Worm (Caenorhabditis elegans) whole organism, L3 larva: ENCODE data around the gene myo-5.
A peak's percentile ranks its signal among the peaks of the same experiment; 100 is the strongest.

Experiments
- R02D3.7 ChIP-seq: fragments of 150-350 bp; optimal IDR thresholded peaks from 2 replicates; lab custom pipeline; 2014; ENCODE audit warnings: missing biosample characterization, missing genetic modification characterization
- ZK546.5 ChIP-seq: sonication (generic microtip); optimal IDR thresholded peaks from 2 replicates; lab custom pipeline; 2017; ENCODE audit warnings: missing biosample characterization, missing genetic modification characterization
- aly-2 ChIP-seq: fragments of 150-350 bp; optimal IDR thresholded peaks from 2 replicates; lab custom pipeline; 2014; ENCODE audit warnings: missing biosample characterization, missing genetic modification characterization
- ama-1 ChIP-seq: fragments of 150-350 bp; optimal IDR thresholded peaks from 2 replicates; lab custom pipeline; 2018
- egl-27 ChIP-seq: sonication (generic microtip); optimal IDR thresholded peaks from 4 replicates; lab custom pipeline; 2017; ENCODE audit warnings: missing biosample characterization, missing genetic modification reagents, missing genetic modification characterization
- egl-5 ChIP-seq: fragments of 150-350 bp; optimal IDR thresholded peaks from 2 replicates; lab custom pipeline; 2017; ENCODE audit warnings: missing biosample characterization, missing genetic modification reagents, missing genetic modification characterization, inconsistent platforms
- elt-1 ChIP-seq: fragments of 150-350 bp; optimal IDR thresholded peaks from 2 replicates; lab custom pipeline; 2014; ENCODE audit warnings: missing biosample characterization, missing genetic modification characterization
- elt-2 ChIP-seq: sonication (generic microtip); optimal IDR thresholded peaks from 2 replicates; lab custom pipeline; 2016; ENCODE audit warnings: missing genetic modification reagents, mild to moderate bottlenecking, missing genetic modification characterization, missing compliant biosample characterization
- elt-3 ChIP-seq, 3 experiments: fragments of 150-350 bp in 1 of 3; sonication (generic microtip) in 2 of 3; optimal IDR thresholded peaks; 2 replicates in 2 of 3; 4 replicates in 1 of 3; lab custom pipeline; 2014 to 2017; ENCODE audit warnings: missing biosample characterization in 3 of 3, missing genetic modification characterization in 3 of 3
- eor-1 ChIP-seq, 2 experiments: fragments of 150-350 bp; optimal IDR thresholded peaks; 2 replicates each; lab custom pipeline; 2014 to 2018; ENCODE audit warnings: missing biosample characterization in 2 of 2, missing genetic modification characterization in 2 of 2
- fkh-2 ChIP-seq: fragments of 150-350 bp; optimal IDR thresholded peaks from 2 replicates; lab custom pipeline; 2014; ENCODE audit warnings: missing biosample characterization, missing genetic modification reagents, missing genetic modification characterization
- fos-1 ChIP-seq: fragments of 150-350 bp; optimal IDR thresholded peaks from 2 replicates; lab custom pipeline; 2014; ENCODE audit warnings: missing biosample characterization, missing genetic modification characterization
- hmg-11 ChIP-seq: sonication (generic microtip); optimal IDR thresholded peaks from 2 replicates; lab custom pipeline; 2016; ENCODE audit warnings: missing genetic modification characterization, missing compliant biosample characterization
- lin-15B ChIP-seq: fragments of 150-350 bp; optimal IDR thresholded peaks from 2 replicates; lab custom pipeline; 2014; ENCODE audit warnings: missing biosample characterization, missing genetic modification characterization
- lin-39 ChIP-seq: fragments of 150-350 bp; optimal IDR thresholded peaks from 2 replicates; lab custom pipeline; 2018; ENCODE audit warnings: missing biosample characterization, missing genetic modification reagents, missing genetic modification characterization
- lsy-12 ChIP-seq: sonication (generic microtip); optimal IDR thresholded peaks from 2 replicates; lab custom pipeline; 2016; ENCODE audit warnings: mild to moderate bottlenecking, missing genetic modification characterization, missing compliant biosample characterization
- mdl-1 ChIP-seq: fragments of 150-350 bp; optimal IDR thresholded peaks from 2 replicates; lab custom pipeline; 2014; ENCODE audit warnings: missing biosample characterization, missing genetic modification characterization
- nfya-1 ChIP-seq: sonication (generic microtip); optimal IDR thresholded peaks from 2 replicates; lab custom pipeline; 2017; ENCODE audit warnings: missing genetic modification characterization, mild to moderate bottlenecking, missing compliant biosample characterization, antibody characterized with exemption, moderate library complexity; ENCODE audit not compliant: insufficient read depth
- nhr-12 ChIP-seq: fragments of 150-350 bp; optimal IDR thresholded peaks from 2 replicates; lab custom pipeline; 2014; ENCODE audit warnings: missing biosample characterization, missing genetic modification characterization
- nhr-237 ChIP-seq: fragments of 150-350 bp; optimal IDR thresholded peaks from 2 replicates; lab custom pipeline; 2014; ENCODE audit warnings: missing biosample characterization, missing genetic modification characterization
- nhr-28 ChIP-seq: fragments of 150-350 bp; optimal IDR thresholded peaks from 2 replicates; lab custom pipeline; 2014; ENCODE audit warnings: missing biosample characterization, missing genetic modification characterization
- nhr-43 ChIP-seq: sonication (generic microtip); optimal IDR thresholded peaks from 2 replicates; lab custom pipeline; 2016; ENCODE audit warnings: mild to moderate bottlenecking, missing genetic modification characterization, missing compliant biosample characterization; ENCODE audit not compliant: poor library complexity, severe bottlenecking
- nhr-67 ChIP-seq: fragments of 150-350 bp; optimal IDR thresholded peaks from 2 replicates; lab custom pipeline; 2014; ENCODE audit warnings: missing biosample characterization, missing genetic modification characterization
- nhr-76 ChIP-seq: fragments of 150-350 bp; sonication (generic microtip); optimal IDR thresholded peaks from 5 replicates; lab custom pipeline; 2014; ENCODE audit warnings: missing biosample characterization, missing genetic modification characterization
- nhr-77 ChIP-seq: fragments of 150-350 bp; optimal IDR thresholded peaks from 2 replicates; lab custom pipeline; 2014; ENCODE audit warnings: missing biosample characterization, missing genetic modification characterization
- pha-4 ChIP-seq: fragments of 150-350 bp; optimal IDR thresholded peaks from 2 replicates; lab custom pipeline; 2014; ENCODE audit warnings: missing biosample characterization, missing genetic modification reagents, missing genetic modification characterization
- pqm-1 ChIP-seq: fragments of 150-350 bp; optimal IDR thresholded peaks from 2 replicates; lab custom pipeline; 2017; ENCODE audit warnings: missing biosample characterization, missing genetic modification characterization, inconsistent platforms
- sea-2 ChIP-seq: fragments of 150-350 bp; sonication (generic microtip); optimal IDR thresholded peaks from 4 replicates; lab custom pipeline; 2014; ENCODE audit warnings: missing biosample characterization, missing genetic modification reagents, missing genetic modification characterization
- skn-1 ChIP-seq: fragments of 150-350 bp; optimal IDR thresholded peaks from 2 replicates; lab custom pipeline; 2014; ENCODE audit warnings: missing biosample characterization, missing genetic modification characterization
- snpc-4 ChIP-seq: fragments of 150-350 bp; optimal IDR thresholded peaks from 2 replicates; lab custom pipeline; 2014; ENCODE audit warnings: missing biosample characterization, missing genetic modification characterization
- unc-39 ChIP-seq: sonication (generic microtip); optimal IDR thresholded peaks from 4 replicates; lab custom pipeline; 2017; ENCODE audit warnings: missing biosample characterization, missing genetic modification characterization
- unc-62 ChIP-seq: fragments of 150-350 bp; sonication (generic microtip); optimal IDR thresholded peaks from 4 replicates; lab custom pipeline; 2014; ENCODE audit warnings: missing biosample characterization, missing genetic modification reagents, missing genetic modification characterization
- zag-1 ChIP-seq: fragments of 150-350 bp; optimal IDR thresholded peaks from 2 replicates; lab custom pipeline; 2014; ENCODE audit warnings: missing biosample characterization, missing genetic modification characterization
- ztf-4 ChIP-seq: fragments of 150-350 bp; optimal IDR thresholded peaks from 2 replicates; lab custom pipeline; 2014; ENCODE audit warnings: missing biosample characterization, missing genetic modification characterization

Gene myo-5

DNA sequence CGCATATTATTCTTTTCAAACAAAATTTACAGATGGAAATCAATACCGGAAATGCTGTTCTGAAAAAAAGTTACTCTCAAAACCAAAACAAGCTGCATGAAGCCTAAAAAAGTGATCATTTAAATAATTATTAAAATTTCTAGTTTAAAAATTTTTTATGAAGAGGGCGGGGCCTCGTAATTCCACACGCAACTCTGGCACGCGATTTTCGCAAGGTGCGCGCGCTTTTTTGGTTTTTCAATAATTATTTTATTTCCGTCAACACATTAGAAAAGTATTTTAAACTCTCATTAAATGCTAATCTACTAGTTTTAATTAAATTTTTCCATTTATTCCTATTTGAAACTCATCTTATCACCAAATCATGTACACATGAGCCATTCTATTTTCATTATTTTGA, 20.9 kb downstream of the myo-5 start:
- peak; percentile 58 for TF ChIP-seq R02D3.7 (tag; lab: Kevin White, UChicago)
- peak; percentile 3 for TF ChIP-seq skn-1
- no peak for TF ChIP-seq fos-1
- peak; percentile 3 for TF ChIP-seq nhr-43 (tag; lab: Kevin White, UChicago)

DNA sequence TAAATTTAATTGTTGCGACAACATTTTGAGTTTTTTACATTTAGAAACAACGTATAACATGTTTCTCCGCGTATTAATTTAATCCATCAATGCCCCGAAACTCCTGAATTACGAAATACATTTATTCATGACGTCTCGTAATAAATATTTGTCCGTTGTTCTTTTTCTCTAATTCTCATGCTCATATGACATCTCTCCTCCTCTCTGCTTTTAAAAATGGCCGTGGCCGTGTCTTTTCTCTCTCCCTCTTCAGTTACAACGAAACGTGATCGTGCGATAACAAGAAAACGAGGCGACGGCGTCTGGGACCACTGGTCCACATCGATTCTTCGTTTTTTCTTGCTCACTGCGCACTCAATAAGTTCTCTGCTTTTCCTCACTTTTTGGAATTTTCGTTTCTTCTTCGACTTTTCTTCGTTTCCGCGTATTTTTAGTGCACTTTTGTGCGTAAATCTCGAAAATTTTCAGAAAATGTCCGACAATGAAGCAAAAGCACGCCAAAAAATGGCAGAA, 21.4 kb downstream of the myo-5 start, which contains the start of gene snap-1:
snap-1 (plus strand) TSS at position 463 of the 513 bp plus-strand sequence.
- TF ChIP-seq aly-2 (tag; lab: Kevin White, UChicago), result no peak
- TF ChIP-seq nhr-43 (tag; lab: Kevin White, UChicago), result no peak
- no peak for TF ChIP-seq elt-3 (tag; optimal IDR thresholded peaks at IDR 0.05; lab: Kevin White, UChicago)
- no peak for TF ChIP-seq unc-39
- no peak for TF ChIP-seq ZK546.5 (tag; lab: Kevin White, UChicago)
- no peak for TF ChIP-seq fkh-2 (tag; lab: Kevin White, UChicago)
- no peak for TF ChIP-seq sea-2 (GFP tag; lab: Kevin White, UChicago)
- peak; percentile 60 for TF ChIP-seq pha-4 (tag; lab: Kevin White, UChicago)
- TF ChIP-seq ama-1 (lab: Kevin White, UChicago), result peak; percentile 23
- no peak for TF ChIP-seq nhr-77
- TF ChIP-seq nfya-1 (tag; lab: Kevin White, UChicago), result peak; percentile 74
- no peak for TF ChIP-seq nhr-12 (tag; lab: Kevin White, UChicago)
- no peak for TF ChIP-seq unc-62
- TF ChIP-seq lin-15B (tag; lab: Kevin White, UChicago), result peak; percentile 72
- peak; percentile 5 for TF ChIP-seq elt-2 (tag; lab: Kevin White, UChicago)
- TF ChIP-seq egl-5, result no peak
- TF ChIP-seq nhr-67, result no peak
- peak; percentile 35 for TF ChIP-seq lin-39 (tag; lab: Kevin White, UChicago)
- TF ChIP-seq snpc-4 (tag; lab: Kevin White, UChicago), result peak; percentile 65
- TF ChIP-seq nhr-28 (tag; lab: Kevin White, UChicago), result no peak
- no peak for TF ChIP-seq egl-27 (tag; lab: Kevin White, UChicago)
- TF ChIP-seq ztf-4, result no peak
- TF ChIP-seq pqm-1 (tag; lab: Kevin White, UChicago), result peak; percentile 11
- TF ChIP-seq elt-1 (tag; lab: Kevin White, UChicago), result peak; percentile 5

DNA sequence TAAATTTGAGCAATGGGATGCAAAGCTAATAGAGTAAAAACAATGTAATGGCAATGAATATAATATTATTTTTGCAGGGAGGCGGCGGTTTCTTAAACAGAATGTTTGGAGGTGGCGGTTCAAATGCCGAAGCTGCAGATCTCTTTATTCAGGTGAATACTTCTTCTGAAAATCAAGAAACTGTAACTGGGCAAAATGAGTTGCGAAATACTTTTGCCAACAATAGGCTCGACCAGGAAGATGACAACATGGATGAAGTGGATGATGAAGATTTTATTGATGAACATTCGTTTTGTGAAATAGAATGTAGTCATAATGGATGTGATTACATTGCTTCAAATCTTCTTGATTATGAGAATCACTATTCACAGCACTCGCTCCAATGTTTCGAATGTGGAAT, 22.0 kb downstream of the myo-5 start:
- TF ChIP-seq R02D3.7 (tag; lab: Kevin White, UChicago) (no peak), zag-1 (tag; lab: Kevin White, UChicago) (no peak), mdl-1 (no peak), unc-39 (no peak), fos-1 (no peak), eor-1 (tag; optimal IDR thresholded peaks at IDR 0.05; lab: Kevin White, UChicago) (no peak), lsy-12 (tag; lab: Kevin White, UChicago) (no peak), aly-2 (tag; lab: Kevin White, UChicago) (no peak), nhr-237 (tag; lab: Kevin White, UChicago) (no peak), nhr-28 (tag; lab: Kevin White, UChicago) (no peak)

DNA sequence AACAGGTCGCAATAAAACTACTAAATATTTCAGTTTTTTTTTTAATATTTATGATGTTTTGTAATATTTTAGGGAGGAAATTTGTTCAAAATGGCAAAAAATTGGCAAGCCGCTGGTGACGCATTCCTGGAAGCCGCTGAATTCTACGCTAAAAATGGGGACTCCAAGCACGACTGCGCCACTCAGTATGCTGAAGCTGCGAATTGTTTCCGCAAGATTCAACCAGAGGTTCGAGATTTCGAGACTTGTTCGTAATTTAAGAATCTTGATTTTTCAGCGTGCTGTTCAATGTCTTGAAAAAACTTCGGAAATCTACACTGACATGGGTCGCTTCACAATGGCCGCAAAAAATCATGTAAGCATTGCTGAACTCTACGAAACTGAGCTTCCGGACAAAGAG, 22.9 kb downstream of the myo-5 start:
- TF ChIP-seq ama-1 (lab: Kevin White, UChicago) (peak; percentile 65), pqm-1 (tag; lab: Kevin White, UChicago) (no peak)

DNA sequence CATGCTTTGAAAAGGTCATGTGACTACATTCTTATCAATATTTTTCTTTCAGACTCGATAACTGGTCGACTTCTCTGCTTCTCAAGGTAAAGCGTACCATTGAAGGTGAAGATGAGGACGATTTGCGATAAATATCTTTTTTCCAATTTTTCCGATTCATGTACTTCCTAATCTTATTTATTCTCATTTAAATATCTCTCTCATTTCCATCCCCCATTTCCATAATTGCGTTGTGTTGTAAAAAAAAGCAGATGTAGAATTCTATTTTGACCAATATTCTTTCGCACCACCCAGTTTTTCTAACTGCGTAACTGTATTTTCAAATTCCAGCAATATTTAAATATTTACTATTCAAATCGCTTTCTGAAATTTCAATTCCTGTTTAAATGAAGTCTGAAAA, 24.2 kb downstream of the myo-5 start, which contains the start of gene D1014.4:
D1014.4 (plus strand) TSS at position 301 of the 400 bp plus-strand sequence.
- TF ChIP-seq elt-2 (tag; lab: Kevin White, UChicago) (peak; percentile 34), nhr-76 (tag; lab: Kevin White, UChicago) (no peak)

DNA sequence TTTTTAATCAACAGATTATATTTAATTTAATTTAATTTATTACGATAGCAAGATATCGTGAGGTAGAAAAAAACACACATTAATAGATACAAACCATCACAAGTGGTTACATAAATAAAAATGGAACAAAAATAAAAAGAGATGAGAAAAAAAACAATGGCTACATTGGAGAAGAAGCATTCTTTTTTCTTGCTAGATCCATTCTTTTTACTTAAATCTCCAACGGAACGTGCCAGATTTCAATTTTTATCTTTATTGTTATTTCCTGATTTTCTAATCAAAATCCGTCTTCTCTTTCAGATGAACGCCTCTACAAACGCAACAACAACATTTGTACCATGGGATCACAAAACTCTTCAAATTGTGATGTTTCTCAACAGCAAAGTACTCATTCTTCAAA, 34.8 kb downstream of the myo-5 start, which contains the start of gene D1014.2:
D1014.2 (plus strand) TSS at position 301 of the 400 bp plus-strand sequence.
- no peak for TF ChIP-seq hmg-11 (tag; lab: Kevin White, UChicago)
- TF ChIP-seq, all 47 proteins: peak for 0
